Fruit fly (Drosophila melanogaster): ENCODE results near the gene CG10646.

CG10646 gene

dm6 chr3L:12482917-12483316 lies 20.8 kb downstream of the CG10646 start (continued):
- TF ChIP-seq odd (GFP tag; optimal IDR thresholded peaks at IDR 0.05) (peak; percentile 76), Dek (tag; optimal IDR thresholded peaks at IDR 0.05) (peak; percentile 63), ranshi (GFP tag; IDR thresholded peaks at IDR 0.05) (peak; percentile 58), Xrp1 (GFP tag; IDR thresholded peaks at IDR 0.05) (peak; percentile 80), Elba2 (GFP tag; optimal IDR thresholded peaks at IDR 0.05) (no peak), en (GFP tag; optimal IDR thresholded peaks at IDR 0.05) (no peak), Gug (GFP tag; IDR thresholded peaks at IDR 0.05) (no peak; the same call in 2 of the 4 replicates), Poxn (GFP tag; IDR thresholded peaks at IDR 0.05) (no peak), tin (GFP tag; optimal IDR thresholded peaks at IDR 0.05) (peak; percentile 51), bcd (GFP tag; optimal IDR thresholded peaks at IDR 0.05) (peak; percentile 77), CG8765 (GFP tag; IDR thresholded peaks at IDR 0.05) (0 out of 2 replicates have a peak, but pooled peaks have one; percentile 27), CG30431 (GFP tag; optimal IDR thresholded peaks at IDR 0.05) (peak; percentile 14), lov (optimal IDR thresholded peaks at IDR 0.05) (no peak), lov (GFP tag; IDR thresholded peaks at IDR 0.05) (no peak), CG9876 (GFP tag; optimal IDR thresholded peaks at IDR 0.05) (no peak), onecut (GFP tag; IDR thresholded peaks at IDR 0.05) (peak; percentile 50), Atf6 (GFP tag; IDR thresholded peaks at IDR 0.05) (peak; percentile 58; the same call in 1 of the 2 replicates), CG34224 (GFP tag; IDR thresholded peaks at IDR 0.05; ENCODE audit: partially characterized antibody) (no peak), ssp (GFP tag; IDR thresholded peaks at IDR 0.05) (peak; percentile 47), CG17359 (tag; optimal IDR thresholded peaks at IDR 0.05) (peak; percentile 79), chn (GFP tag; optimal IDR thresholded peaks at IDR 0.05) (peak; percentile 63), CG7556 (GFP tag; optimal IDR thresholded peaks at IDR 0.05) (peak; percentile 81), ems (GFP tag; optimal IDR thresholded peaks at IDR 0.05) (peak; percentile 65), sr (GFP tag; IDR thresholded peaks at IDR 0.05) (no peak), CG11085 (GFP tag; IDR thresholded peaks at IDR 0.05) (peak; percentile 48; the same call in 1 of the 2 replicates), PHDP (tag; optimal IDR thresholded peaks at IDR 0.05) (peak; percentile 78), salm (tag; optimal IDR thresholded peaks at IDR 0.05) (peak; percentile 36), tna (GFP tag; IDR thresholded peaks at IDR 0.05; ENCODE audit: partially characterized antibody) (no peak), Asciz (GFP tag; optimal IDR thresholded peaks at IDR 0.05) (peak; percentile 84), stwl (tag; optimal IDR thresholded peaks at IDR 0.05) (no peak), CG15514 (GFP tag; optimal IDR thresholded peaks at IDR 0.05) (peak; percentile 43), scrt (GFP tag; optimal IDR thresholded peaks at IDR 0.05) (peak; percentile 46), Bgb (GFP tag; IDR thresholded peaks at IDR 0.05; ENCODE audit: partially characterized antibody) (no peak), tio (GFP tag; optimal IDR thresholded peaks at IDR 0.05) (peak; percentile 79), Neu2 (GFP tag; optimal IDR thresholded peaks at IDR 0.05; ENCODE audit: borderline replicate concordance) (no peak), D (optimal IDR thresholded peaks at IDR 0.05) (no peak), D (GFP tag; optimal IDR thresholded peaks at IDR 0.05) (peak; percentile 84), Sin3A (optimal IDR thresholded peaks at IDR 0.05) (no peak), Meics (GFP tag; optimal IDR thresholded peaks at IDR 0.05) (peak; percentile 77), chm (GFP tag; IDR thresholded peaks at IDR 0.05) (no peak), Ets65A (GFP tag) (peak; percentile 89), Fer3 (tag; optimal IDR thresholded peaks at IDR 0.05) (peak; percentile 64), CG13424 (tag; optimal IDR thresholded peaks at IDR 0.05) (peak; percentile 82), CG4730 (GFP tag; IDR thresholded peaks at IDR 0.05) (peak; percentile 34; the same call in 1 of the 2 replicates), bab2 (GFP tag; optimal IDR thresholded peaks at IDR 0.05) (peak; percentile 65), Atf-2 (GFP tag; optimal IDR thresholded peaks at IDR 0.05) (peak; percentile 51), HmgZ (tag; optimal IDR thresholded peaks at IDR 0.05) (peak; percentile 24), ERR (GFP tag; optimal IDR thresholded peaks at IDR 0.05) (no peak), Max (GFP tag; optimal IDR thresholded peaks at IDR 0.05) (peak; percentile 75), row (GFP tag; IDR thresholded peaks at IDR 0.05) (peak; percentile 75), HLHmδ (GFP tag; optimal IDR thresholded peaks at IDR 0.05) (no peak), pros (GFP tag; optimal IDR thresholded peaks at IDR 0.05) (no peak)
